Worm (Caenorhabditis elegans) whole organism, late embryonic: ENCODE data around the gene F38B7.3.

Experiments used
- T23F11.4 ChIP-seq: fragments of 200-800 bp; sonication (Bioruptor generic); optimal IDR thresholded peaks from 2 replicates; lab custom pipeline; 2018; ENCODE audit warnings: mild to moderate bottlenecking, missing genetic modification characterization, missing compliant biosample characterization
- ahr-1 ChIP-seq: sonication (generic microtip); optimal IDR thresholded peaks from 2 replicates; lab custom pipeline; 2016; ENCODE audit warnings: missing genetic modification characterization, missing compliant biosample characterization
- ama-1 ChIP-seq: fragments of 150-350 bp; optimal IDR thresholded peaks from 2 replicates; lab custom pipeline; 2014
- ceh-14 ChIP-seq: sonication (generic microtip); optimal IDR thresholded peaks from 2 replicates; lab custom pipeline; 2016; ENCODE audit warnings: missing genotype, missing genetic modification characterization, missing compliant biosample characterization
- ceh-19 ChIP-seq: fragments of 200-800 bp; sonication (Bioruptor generic); optimal IDR thresholded peaks from 2 replicates; lab custom pipeline; 2018; ENCODE audit warnings: mild to moderate bottlenecking, missing genetic modification characterization, missing compliant biosample characterization
- nhr-11 ChIP-seq: fragments of 150-350 bp; optimal IDR thresholded peaks from 2 replicates; lab custom pipeline; 2014; ENCODE audit warnings: missing biosample characterization, missing genetic modification characterization
- pha-4 ChIP-seq: fragments of 150-350 bp; optimal IDR thresholded peaks from 2 replicates; lab custom pipeline; 2018; ENCODE audit warnings: missing biosample characterization, missing genetic modification reagents, missing genetic modification characterization
- sdc-2 ChIP-seq: sonication (generic microtip); optimal IDR thresholded peaks from 2 replicates; lab custom pipeline; 2016; ENCODE audit warnings: missing genotype, missing genetic modification characterization, missing compliant biosample characterization
- tbx-2 ChIP-seq: sonication (generic microtip); optimal IDR thresholded peaks from 2 replicates; lab custom pipeline; 2016; ENCODE audit warnings: missing genetic modification characterization, missing compliant biosample characterization

ce11 chrV:11548914-11549406 lies at the start of gene F38B7.3, which contains the start of gene F38B7.17:
- no peak for TF ChIP-seq ama-1 (lab: Kevin White, UChicago)
- no peak for TF ChIP-seq T23F11.4 (GFP tag; lab: Kevin White, UChicago)
- no peak for TF ChIP-seq ahr-1 (tag; lab: Kevin White, UChicago)
- TF ChIP-seq ceh-14: peak; percentile 3
- TF ChIP-seq sdc-2 (tag; lab: Kevin White, UChicago): no peak
- TF ChIP-seq pha-4 (tag; lab: Kevin White, UChicago): no peak
- TF ChIP-seq ceh-19: peak; percentile 39
- no peak for TF ChIP-seq nhr-11 (tag; lab: Kevin White, UChicago)
- peak; percentile 51 for TF ChIP-seq tbx-2 (tag; lab: Kevin White, UChicago)
